Fruit fly (Drosophila melanogaster) whole organism, wandering third instar larva: ENCODE data around the gene CG10874.
A peak's percentile ranks its signal among the peaks of the same experiment; 100 is the strongest.

Experiments used
- Dfd ChIP-seq: fragments of >200 bp; optimal IDR thresholded peaks from 2 replicates; lab custom pipeline; 2017; ENCODE audit warnings: missing biosample characterization, missing genetic modification characterization
- Hr78 ChIP-seq: fragments of >200 bp; optimal IDR thresholded peaks from 2 replicates; lab custom pipeline; 2017; ENCODE audit warnings: missing biosample characterization, missing genetic modification characterization
- Hr83 ChIP-seq: fragments of 200-300 bp; sonication (Bioruptor generic); optimal IDR thresholded peaks from 2 replicates; lab custom pipeline; 2016; ENCODE audit warnings: missing biosample characterization, mild to moderate bottlenecking, missing genetic modification characterization, moderate library complexity; ENCODE audit not compliant: poor library complexity, severe bottlenecking
- Vsx2 ChIP-seq: fragments of 200-300, 225-300 bp; sonication (Bioruptor generic); optimal IDR thresholded peaks from 2 replicates; lab custom pipeline; 2018; ENCODE audit warnings: missing biosample characterization, missing genetic modification characterization; ENCODE audit not compliant: partially characterized antibody
- dmrt93B ChIP-seq: fragments of 200-800 bp; sonication (Bioruptor generic); optimal IDR thresholded peaks from 2 replicates; lab custom pipeline; 2018; ENCODE audit warnings: missing biosample characterization, mild to moderate bottlenecking, missing genetic modification characterization
- ey ChIP-seq: fragments of 200-800 bp; sonication (Bioruptor generic); optimal IDR thresholded peaks from 2 replicates; lab custom pipeline; 2016; ENCODE audit warnings: missing biosample characterization, missing genetic modification characterization
- tai ChIP-seq: sonication (Bioruptor generic); optimal IDR thresholded peaks from 2 replicates; lab custom pipeline; 2016; ENCODE audit warnings: missing biosample characterization, missing genetic modification characterization
- usp ChIP-seq: fragments of >200 bp; optimal IDR thresholded peaks from 2 replicates; lab custom pipeline; 2017; ENCODE audit warnings: missing biosample characterization, missing genetic modification characterization

DNA sequence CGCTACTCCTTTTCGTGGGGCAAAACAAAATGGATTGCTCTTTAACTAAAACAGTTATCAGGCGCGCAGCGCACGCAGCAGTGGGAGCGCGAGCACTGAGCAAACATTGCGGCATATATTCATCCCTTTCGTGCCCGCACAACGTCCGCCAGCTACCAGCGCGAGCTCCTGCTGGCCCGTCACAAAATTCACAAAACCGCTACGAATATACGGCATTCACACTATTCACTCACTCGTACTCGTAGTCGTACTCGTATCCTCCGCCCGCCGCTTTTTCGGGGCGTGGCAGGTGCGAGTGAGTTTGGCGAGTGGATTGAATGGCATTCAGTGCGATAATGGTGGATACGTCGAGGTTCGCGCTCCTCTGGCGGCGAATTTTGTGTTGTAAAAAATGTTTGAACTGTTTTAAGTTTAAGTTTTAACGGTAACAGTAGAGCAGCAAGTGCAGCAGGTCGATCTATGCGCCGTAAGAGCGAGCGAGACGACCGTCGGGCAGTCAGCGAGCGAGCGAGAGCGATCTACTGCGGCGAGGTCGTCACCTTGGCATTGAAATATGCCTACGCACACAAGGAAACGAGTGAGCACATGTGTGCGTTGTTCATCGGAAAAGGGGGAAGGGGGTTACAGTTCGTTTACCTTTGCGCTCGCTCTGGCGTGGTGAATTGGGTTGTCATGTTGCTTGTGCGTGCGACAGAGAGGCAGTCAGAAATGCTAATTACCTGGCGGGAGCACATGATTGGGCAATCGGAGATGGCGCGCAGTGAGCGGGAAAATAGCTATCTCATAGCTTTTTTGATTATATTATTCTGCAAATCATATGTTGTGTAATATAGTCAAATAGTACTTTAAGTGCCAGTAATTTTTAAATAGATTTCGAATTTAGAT is 4.6 kb upstream of the CG10874 start:
- no peak for TF ChIP-seq Hr78 (GFP tag; lab: Kevin White, UChicago)
- no peak for TF ChIP-seq usp (GFP tag; lab: Kevin White, UChicago)
- peak; percentile 96 for TF ChIP-seq tai (GFP tag; lab: Kevin White, UChicago)
- peak; percentile 93 for TF ChIP-seq Hr83 (GFP tag; lab: Kevin White, UChicago)
- TF ChIP-seq ey (GFP tag; lab: Kevin White, UChicago): peak; percentile 67
- TF ChIP-seq Dfd (GFP tag; lab: Kevin White, UChicago): no peak
- peak; percentile 55 for TF ChIP-seq dmrt93B (GFP tag; lab: Kevin White, UChicago)
- peak; percentile 97 for TF ChIP-seq Vsx2
